Comparison of ENCODE assay signal across 4 worm cellular contexts in the genomic region with DNA sequence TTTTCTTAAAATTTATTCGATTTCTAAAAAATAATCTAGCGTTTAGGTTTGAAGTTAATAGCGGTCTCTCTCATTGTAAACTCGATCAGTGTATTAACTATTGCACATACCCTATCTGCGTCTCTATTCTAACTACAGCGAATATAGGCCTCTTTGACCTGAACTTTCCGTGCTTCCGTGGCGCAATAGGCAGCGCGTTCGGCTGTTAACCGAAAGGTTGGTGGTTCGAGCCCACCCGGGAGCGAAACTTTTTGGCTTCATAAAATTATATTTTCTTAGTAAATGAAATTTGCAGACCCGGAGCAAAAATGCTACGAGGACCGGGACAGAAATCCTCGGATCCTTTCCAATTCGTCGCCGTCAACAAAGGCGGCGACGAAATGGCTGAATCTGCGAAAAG.
TF ChIP-seq lines count a peak whose summit lies in the region.

No protein-coding gene starts in this region.

TF ChIP-seq in whole organism, L2 larva, 48 proteins besides CTCF, POLR2A, EP300 and RAD21:
- TF ChIP-seq sma-3 (GFP tag; optimal IDR thresholded peaks at IDR 0.05; lab: Kevin White, UChicago) (peak; percentile 25), fos-1 (tag; optimal IDR thresholded peaks at IDR 0.05; lab: Kevin White, UChicago) (peak; percentile 18), lsy-2 (tag; optimal IDR thresholded peaks at IDR 0.05; lab: Kevin White, UChicago) (no peak), ztf-11 (tag; optimal IDR thresholded peaks at IDR 0.05; lab: Kevin White, UChicago) (no peak), crh-2 (tag; optimal IDR thresholded peaks at IDR 0.05; lab: Kevin White, UChicago) (peak; percentile 21), gmeb-1 (tag; optimal IDR thresholded peaks at IDR 0.05; lab: Kevin White, UChicago) (peak; percentile 29), nhr-129 (tag; optimal IDR thresholded peaks at IDR 0.05; lab: Kevin White, UChicago) (peak; percentile 51), C34F6.9 (tag; optimal IDR thresholded peaks at IDR 0.05; lab: Kevin White, UChicago) (peak; percentile 15), sma-9 (GFP tag; optimal IDR thresholded peaks at IDR 0.05; lab: Kevin White, UChicago) (peak; percentile 17), sma-9 (tag; optimal IDR thresholded peaks at IDR 0.05; lab: Kevin White, UChicago) (no peak), mdl-1 (tag; optimal IDR thresholded peaks at IDR 0.05; lab: Kevin White, UChicago) (no peak), F13H6.1 (tag; optimal IDR thresholded peaks at IDR 0.05; lab: Kevin White, UChicago) (peak; percentile 27)

TF ChIP-seq in whole organism, L4 larva, 104 proteins besides CTCF, POLR2A, EP300 and RAD21 (continues in another document):
- TF ChIP-seq lim-7 (GFP tag; IDR thresholded peaks at IDR 0.05; lab: Robert Waterston, UW) (peak; percentile 80), dmd-6 (GFP tag; IDR thresholded peaks at IDR 0.05; lab: Robert Waterston, UW) (peak; percentile 55), duxl-1 (tag; optimal IDR thresholded peaks at IDR 0.05; lab: Kevin White, UChicago; ENCODE audit: poor library complexity) (peak; percentile 38), daf-16 (GFP tag; optimal IDR thresholded peaks at IDR 0.05; lab: Kevin White, UChicago) (peak in 1 of 2 experiments; percentile 34), daf-16 (tag; optimal IDR thresholded peaks at IDR 0.05; lab: Kevin White, UChicago) (peak; percentile 29), T26A8.4 (GFP tag; IDR thresholded peaks at IDR 0.05; lab: Robert Waterston, UW) (0 out of 2 replicates have a peak, but pooled peaks have one; percentile 33), unc-62 (GFP tag; optimal IDR thresholded peaks at IDR 0.05 in 1 of 2; lab: Kevin White, UChicago) (no peak), unc-62 (tag; optimal IDR thresholded peaks at IDR 0.05; lab: Kevin White, UChicago) (no peak), pha-4 (GFP tag; IDR thresholded peaks at IDR 0.05; lab: Robert Waterston, UW) (peak; percentile 71; the same call in 1 of the 2 replicates), pha-4 (tag; optimal IDR thresholded peaks at IDR 0.05; lab: Kevin White, UChicago) (no peak), aha-1 (tag; lab: Kevin White, UChicago) (no peak), nhr-41 (GFP tag; IDR thresholded peaks at IDR 0.05; lab: Robert Waterston, UW) (peak; percentile 42; the same call in 1 of the 2 replicates), lin-29 (GFP tag; IDR thresholded peaks at IDR 0.05; lab: Robert Waterston, UW) (no peak), fkh-10 (GFP tag; optimal IDR thresholded peaks at IDR 0.05; lab: Kevin White, UChicago) (no peak), unc-130 (GFP tag; optimal IDR thresholded peaks at IDR 0.05; lab: Kevin White, UChicago) (no peak), egl-43 (GFP tag; IDR thresholded peaks at IDR 0.05; lab: Robert Waterston, UW) (no peak; the same call in 1 of the 2 replicates), fos-1 (tag; optimal IDR thresholded peaks at IDR 0.05; lab: Kevin White, UChicago) (no peak), lin-38 (GFP tag; IDR thresholded peaks at IDR 0.05; lab: Robert Waterston, UW) (no peak; the same call in 1 of the 2 replicates), lsy-2 (tag; optimal IDR thresholded peaks at IDR 0.05; lab: Kevin White, UChicago) (no peak), saeg-2 (GFP tag; IDR thresholded peaks at IDR 0.05; lab: Robert Waterston, UW) (no peak), ZK337.2 (GFP tag; IDR thresholded peaks at IDR 0.05; lab: Robert Waterston, UW) (no peak), hlh-30 (tag; optimal IDR thresholded peaks at IDR 0.05; lab: Kevin White, UChicago; ENCODE audit: insufficient read depth) (no peak), ceh-32 (tag; optimal IDR thresholded peaks at IDR 0.05; lab: Kevin White, UChicago; ENCODE audit: poor library complexity) (no peak), pqm-1 (tag; optimal IDR thresholded peaks at IDR 0.05; lab: Kevin White, UChicago) (no peak), madf-9 (GFP tag; conservative IDR thresholded peaks at IDR 0.05; lab: Robert Waterston, UW) (peak; percentile 58; the same call in 1 of the 2 replicates)

TF ChIP-seq in whole organism, late embryonic, 69 proteins besides CTCF, POLR2A, EP300 and RAD21 (continues in another document):
- no peak for TF ChIP-seq unc-55 (GFP tag; optimal IDR thresholded peaks at IDR 0.05; lab: Kevin White, UChicago)
- TF ChIP-seq hlh-6 (tag; optimal IDR thresholded peaks at IDR 0.05; lab: Kevin White, UChicago), result no peak
- no peak for TF ChIP-seq ets-4 (tag; optimal IDR thresholded peaks at IDR 0.05; lab: Kevin White, UChicago)
- TF ChIP-seq ama-1 (optimal IDR thresholded peaks at IDR 0.05; lab: Kevin White, UChicago), result no peak
- peak; percentile 37 for TF ChIP-seq hlh-15 (tag; optimal IDR thresholded peaks at IDR 0.05; lab: Kevin White, UChicago)
- TF ChIP-seq zip-5 (tag; optimal IDR thresholded peaks at IDR 0.05; lab: Kevin White, UChicago), result no peak
- TF ChIP-seq ceh-6 (GFP tag; optimal IDR thresholded peaks at IDR 0.05; lab: Kevin White, UChicago), result peak; percentile 41
- peak; percentile 22 for TF ChIP-seq dve-1 (tag; optimal IDR thresholded peaks at IDR 0.05; lab: Kevin White, UChicago)
- TF ChIP-seq lin-11 (tag; optimal IDR thresholded peaks at IDR 0.05; lab: Kevin White, UChicago), result peak; percentile 18
- peak; percentile 24 for TF ChIP-seq rnt-1 (tag; optimal IDR thresholded peaks at IDR 0.05; lab: Kevin White, UChicago)
- TF ChIP-seq eyg-1 (tag; optimal IDR thresholded peaks at IDR 0.05; lab: Kevin White, UChicago), result no peak
- no peak for TF ChIP-seq nhr-11 (tag; optimal IDR thresholded peaks at IDR 0.05; lab: Kevin White, UChicago)
- TF ChIP-seq unc-86 (tag; optimal IDR thresholded peaks at IDR 0.05; lab: Kevin White, UChicago), result peak; percentile 65
- no peak for TF ChIP-seq pqm-1 (tag; optimal IDR thresholded peaks at IDR 0.05; lab: Kevin White, UChicago)
- no peak for TF ChIP-seq Y22D7AL.16 (tag; optimal IDR thresholded peaks at IDR 0.05; lab: Kevin White, UChicago)
- TF ChIP-seq T23F11.4 (GFP tag; optimal IDR thresholded peaks at IDR 0.05; lab: Kevin White, UChicago), result no peak
- peak; percentile 26 for TF ChIP-seq ceh-18 (tag; optimal IDR thresholded peaks at IDR 0.05; lab: Kevin White, UChicago)
- TF ChIP-seq ceh-19 (GFP tag; optimal IDR thresholded peaks at IDR 0.05; lab: Kevin White, UChicago), result no peak
- peak; percentile 13 for TF ChIP-seq madf-2 (tag; optimal IDR thresholded peaks at IDR 0.05; lab: Kevin White, UChicago)
- TF ChIP-seq F13H6.1 (tag; optimal IDR thresholded peaks at IDR 0.05; lab: Kevin White, UChicago), result no peak
- no peak for TF ChIP-seq ceh-9 (tag; optimal IDR thresholded peaks at IDR 0.05; lab: Kevin White, UChicago)
- TF ChIP-seq fkh-6 (tag; optimal IDR thresholded peaks at IDR 0.05; lab: Kevin White, UChicago), result no peak
- no peak for TF ChIP-seq ceh-48 (tag; optimal IDR thresholded peaks at IDR 0.05; lab: Kevin White, UChicago)
- TF ChIP-seq fkh-10 (GFP tag; optimal IDR thresholded peaks at IDR 0.05; lab: Kevin White, UChicago), result no peak
- TF ChIP-seq sox-4 (tag; optimal IDR thresholded peaks at IDR 0.05; lab: Kevin White, UChicago), result peak; percentile 33
- TF ChIP-seq ahr-1 (tag; optimal IDR thresholded peaks at IDR 0.05; lab: Kevin White, UChicago), result no peak
- no peak for TF ChIP-seq pax-1 (tag; optimal IDR thresholded peaks at IDR 0.05; lab: Kevin White, UChicago)
- no peak for TF ChIP-seq hlh-13 (GFP tag; optimal IDR thresholded peaks at IDR 0.05; lab: Kevin White, UChicago)

TF ChIP-seq in whole organism, mixed stage, embryonic, 35 proteins besides CTCF, POLR2A, EP300 and RAD21:
- TF ChIP-seq lin-32 (GFP tag; optimal IDR thresholded peaks at IDR 0.05; lab: Kevin White, UChicago) (peak; percentile 21), blmp-1 (tag; optimal IDR thresholded peaks at IDR 0.05; lab: Kevin White, UChicago) (no peak), nhr-237 (tag; optimal IDR thresholded peaks at IDR 0.05; lab: Kevin White, UChicago) (no peak), ces-1 (GFP tag; optimal IDR thresholded peaks at IDR 0.05; lab: Kevin White, UChicago) (no peak), elt-3 (tag; optimal IDR thresholded peaks at IDR 0.05; lab: Kevin White, UChicago) (no peak), ceh-83 (GFP tag; optimal IDR thresholded peaks at IDR 0.05; lab: Kevin White, UChicago) (peak; percentile 61), drap-1 (GFP tag; optimal IDR thresholded peaks at IDR 0.05; lab: Kevin White, UChicago) (peak; percentile 55), unc-120 (tag; optimal IDR thresholded peaks at IDR 0.05; lab: Kevin White, UChicago; ENCODE audit: poor library complexity, severe bottlenecking) (peak; percentile 27), bed-3 (GFP tag; optimal IDR thresholded peaks at IDR 0.05; lab: Kevin White, UChicago) (peak; percentile 53), pha-4 (tag; optimal IDR thresholded peaks at IDR 0.05; lab: Kevin White, UChicago) (no peak), sptf-1 (tag; optimal IDR thresholded peaks at IDR 0.05; lab: Kevin White, UChicago) (peak; percentile 76), nhr-2 (tag; optimal IDR thresholded peaks at IDR 0.05; lab: Kevin White, UChicago) (no peak), zip-8 (tag; optimal IDR thresholded peaks at IDR 0.05; lab: Kevin White, UChicago) (no peak), lsy-2 (tag; optimal IDR thresholded peaks at IDR 0.05; lab: Kevin White, UChicago) (no peak), ceh-43 (GFP tag; optimal IDR thresholded peaks at IDR 0.05; lab: Kevin White, UChicago) (peak; percentile 33), lin-13 (tag; optimal IDR thresholded peaks at IDR 0.05; lab: Kevin White, UChicago) (no peak), unc-39 (tag; optimal IDR thresholded peaks at IDR 0.05; lab: Kevin White, UChicago) (no peak), unc-62 (GFP tag; optimal IDR thresholded peaks at IDR 0.05; lab: Kevin White, UChicago) (no peak), mab-5 (tag; optimal IDR thresholded peaks at IDR 0.05; lab: Kevin White, UChicago) (no peak), mep-1 (tag; optimal IDR thresholded peaks at IDR 0.05; lab: Kevin White, UChicago) (no peak), tbx-8 (GFP tag; optimal IDR thresholded peaks at IDR 0.05; lab: Kevin White, UChicago) (peak; percentile 29), nhr-76 (tag; optimal IDR thresholded peaks at IDR 0.05; lab: Kevin White, UChicago) (no peak), sem-2 (GFP tag; optimal IDR thresholded peaks at IDR 0.05; lab: Kevin White, UChicago) (peak; percentile 53), M03D4.4 (tag; optimal IDR thresholded peaks at IDR 0.05; lab: Kevin White, UChicago) (peak; percentile 69), flh-1 (GFP tag; optimal IDR thresholded peaks at IDR 0.05; lab: Kevin White, UChicago) (no peak), hlh-1 (tag; optimal IDR thresholded peaks at IDR 0.05; lab: Kevin White, UChicago) (no peak), cnd-1 (tag; optimal IDR thresholded peaks at IDR 0.05; lab: Kevin White, UChicago) (peak; percentile 45), mls-2 (tag; optimal IDR thresholded peaks at IDR 0.05; lab: Kevin White, UChicago) (peak; percentile 52), ceh-39 (tag; optimal IDR thresholded peaks at IDR 0.05; lab: Kevin White, UChicago) (no peak), nhr-28 (tag; optimal IDR thresholded peaks at IDR 0.05; lab: Kevin White, UChicago) (no peak), ham-2 (GFP tag; optimal IDR thresholded peaks at IDR 0.05; lab: Kevin White, UChicago) (peak; percentile 40), ztf-11 (tag; optimal IDR thresholded peaks at IDR 0.05; lab: Kevin White, UChicago) (no peak)
